In the genomic region with DNA sequence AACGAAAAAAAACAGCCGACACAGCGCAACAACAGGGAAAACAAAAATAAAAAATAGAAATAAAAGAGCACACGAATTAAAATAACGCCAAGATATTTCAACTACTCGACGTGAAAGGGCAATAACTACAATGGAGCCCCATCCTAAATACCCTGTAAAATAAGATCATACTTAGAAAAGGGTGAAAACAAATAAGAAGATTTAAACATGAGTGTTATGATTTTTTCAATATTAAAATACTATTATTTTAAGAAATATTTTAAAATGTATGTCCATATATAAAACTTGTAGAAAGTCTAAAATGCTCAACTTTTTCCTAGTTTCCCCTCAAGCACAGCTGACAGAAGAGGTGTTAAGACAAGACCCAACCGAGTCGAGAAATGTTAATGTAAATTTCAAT, we compare ENCODE assay signal across 1 fruit fly cellular context.
TF ChIP-seq lines count a peak whose summit lies in the region.

No protein-coding gene starts in this region.

TF ChIP-seq in whole organism, embryonic, 481 proteins besides CTCF, POLR2A, EP300 and RAD21 (continued from another document):
- TF ChIP-seq maf-S (GFP tag; optimal IDR thresholded peaks at IDR 0.05; lab: Kevin White, UChicago) (no peak), dmrt99B (tag; optimal IDR thresholded peaks at IDR 0.05; lab: Kevin White, UChicago) (peak; percentile 36), CG18262 (tag; optimal IDR thresholded peaks at IDR 0.05; lab: Kevin White, UChicago) (peak; percentile 65), row (GFP tag; IDR thresholded peaks at IDR 0.05; lab: Robert Waterston, UW) (peak; percentile 49; the same call in 2 of the 3 replicates), phol (tag; optimal IDR thresholded peaks at IDR 0.05; lab: Kevin White, UChicago) (peak; percentile 58), Ada2b (GFP tag; IDR thresholded peaks at IDR 0.05; lab: Robert Waterston, UW) (0 out of 2 replicates have a peak, but pooled peaks have one; percentile 29), ATbp (GFP tag; optimal IDR thresholded peaks at IDR 0.05; lab: Kevin White, UChicago) (peak; percentile 2), az2 (GFP tag; optimal IDR thresholded peaks at IDR 0.05; lab: Kevin White, UChicago) (peak; percentile 8), CG17361 (GFP tag; IDR thresholded peaks at IDR 0.05; lab: Robert Waterston, UW) (0 out of 3 replicates have a peak, but pooled peaks have one; percentile 39), Xrp1 (GFP tag; IDR thresholded peaks at IDR 0.05; lab: Robert Waterston, UW) (peak; percentile 56; the same call in 1 of the 2 replicates), eyg (GFP tag; optimal IDR thresholded peaks at IDR 0.05; lab: Kevin White, UChicago) (no peak), Bteb2 (GFP tag; optimal IDR thresholded peaks at IDR 0.05; lab: Kevin White, UChicago) (no peak), Dad (GFP tag; optimal IDR thresholded peaks at IDR 0.05; lab: Kevin White, UChicago) (no peak), btn (GFP tag; optimal IDR thresholded peaks at IDR 0.05; lab: Kevin White, UChicago) (no peak), CG30403 (GFP tag; optimal IDR thresholded peaks at IDR 0.05; lab: Kevin White, UChicago) (peak; percentile 13), CG7556 (GFP tag; optimal IDR thresholded peaks at IDR 0.05; lab: Kevin White, UChicago) (peak; percentile 4), CG1529 (GFP tag; optimal IDR thresholded peaks at IDR 0.05; lab: Kevin White, UChicago) (no peak), stwl (tag; optimal IDR thresholded peaks at IDR 0.05; lab: Kevin White, UChicago) (no peak), CG10462 (GFP tag; optimal IDR thresholded peaks at IDR 0.05; lab: Kevin White, UChicago) (no peak), CG12071 (GFP tag; optimal IDR thresholded peaks at IDR 0.05; lab: Kevin White, UChicago) (no peak), zfh1 (GFP tag; IDR thresholded peaks at IDR 0.05; lab: Robert Waterston, UW) (peak; percentile 62; the same call in 1 of the 3 replicates), ci (GFP tag; IDR thresholded peaks at IDR 0.05; lab: Robert Waterston, UW) (0 out of 3 replicates have a peak, but pooled peaks have one; percentile 31), Xbp1 (GFP tag; optimal IDR thresholded peaks at IDR 0.05; lab: Kevin White, UChicago) (peak; percentile 30), Atf3 (GFP tag; optimal IDR thresholded peaks at IDR 0.05; lab: Kevin White, UChicago) (no peak), CG13775 (GFP tag; optimal IDR thresholded peaks at IDR 0.05; lab: Kevin White, UChicago) (no peak), en (GFP tag; optimal IDR thresholded peaks at IDR 0.05; lab: Kevin White, UChicago) (no peak), CG6813 (GFP tag; optimal IDR thresholded peaks at IDR 0.05; lab: Kevin White, UChicago) (no peak), CG2875 (GFP tag; optimal IDR thresholded peaks at IDR 0.05; lab: Kevin White, UChicago) (peak; percentile 9), grau (tag; optimal IDR thresholded peaks at IDR 0.05; lab: Kevin White, UChicago) (peak; percentile 46), CG17829 (tag; optimal IDR thresholded peaks at IDR 0.05; lab: Kevin White, UChicago) (peak; percentile 36), H2.0 (GFP tag; IDR thresholded peaks at IDR 0.05; lab: Robert Waterston, UW) (0 out of 2 replicates have a peak, but pooled peaks have one; percentile 7), Mes4 (GFP tag; optimal IDR thresholded peaks at IDR 0.05; lab: Kevin White, UChicago) (no peak), schlank (tag; optimal IDR thresholded peaks at IDR 0.05; lab: Kevin White, UChicago) (no peak), CG1602 (GFP tag; optimal IDR thresholded peaks at IDR 0.05; lab: Kevin White, UChicago) (peak; percentile 10), bab2 (GFP tag; optimal IDR thresholded peaks at IDR 0.05; lab: Kevin White, UChicago) (no peak), prd (optimal IDR thresholded peaks at IDR 0.05; lab: Kevin White, UChicago) (no peak), prd (GFP tag; IDR thresholded peaks at IDR 0.05; lab: Robert Waterston, UW) (peak; percentile 41; the same call in 2 of the 3 replicates), ab (GFP tag; optimal IDR thresholded peaks at IDR 0.05; lab: Kevin White, UChicago) (no peak), CoRest (tag; optimal IDR thresholded peaks at IDR 0.05; lab: Kevin White, UChicago) (peak; percentile 34), dysf (GFP tag; IDR thresholded peaks at IDR 0.05; lab: Robert Waterston, UW) (peak; percentile 32; the same call in 1 of the 3 replicates), amos (GFP tag; IDR thresholded peaks at IDR 0.05; lab: Robert Waterston, UW; ENCODE audit: partially characterized antibody) (no peak), bsh (GFP tag; optimal IDR thresholded peaks at IDR 0.05; lab: Kevin White, UChicago) (peak in 1 of 2 experiments; percentile 77), CG1603 (tag; optimal IDR thresholded peaks at IDR 0.05; lab: Kevin White, UChicago) (no peak), zfh2 (GFP tag; optimal IDR thresholded peaks at IDR 0.05; lab: Kevin White, UChicago) (no peak), CG10209 (GFP tag; optimal IDR thresholded peaks at IDR 0.05; lab: Kevin White, UChicago) (no peak), CG7357 (GFP tag; IDR thresholded peaks at IDR 0.05; lab: Robert Waterston, UW) (no peak), inv (GFP tag; IDR thresholded peaks at IDR 0.05; lab: Robert Waterston, UW; ENCODE audit: partially characterized antibody) (no peak), Fer1 (GFP tag; optimal IDR thresholded peaks at IDR 0.05; lab: Kevin White, UChicago) (no peak), Fer2 (tag; optimal IDR thresholded peaks at IDR 0.05; lab: Kevin White, UChicago) (no peak), CG12942 (GFP tag; optimal IDR thresholded peaks at IDR 0.05; lab: Kevin White, UChicago) (no peak), CG16779 (GFP tag; IDR thresholded peaks at IDR 0.05; lab: Robert Waterston, UW) (no peak), CG16863 (GFP tag; optimal IDR thresholded peaks at IDR 0.05; lab: Kevin White, UChicago) (no peak), CG15601 (tag; optimal IDR thresholded peaks at IDR 0.05; lab: Kevin White, UChicago) (peak; percentile 23), CG30431 (GFP tag; optimal IDR thresholded peaks at IDR 0.05; lab: Kevin White, UChicago) (no peak), gsb-n (tag; optimal IDR thresholded peaks at IDR 0.05; lab: Kevin White, UChicago) (peak; percentile 68), D19A (tag; optimal IDR thresholded peaks at IDR 0.05; lab: Kevin White, UChicago) (peak; percentile 61), ind (GFP tag; optimal IDR thresholded peaks at IDR 0.05; lab: Kevin White, UChicago) (no peak), NC2α (GFP tag; optimal IDR thresholded peaks at IDR 0.05; lab: Kevin White, UChicago) (no peak), fd96Cb (tag; optimal IDR thresholded peaks at IDR 0.05; lab: Kevin White, UChicago) (peak; percentile 34), CG2678 (tag; optimal IDR thresholded peaks at IDR 0.05; lab: Kevin White, UChicago) (peak; percentile 51), CG31224 (GFP tag; IDR thresholded peaks at IDR 0.05; lab: Robert Waterston, UW) (no peak), CG4424 (GFP tag; optimal IDR thresholded peaks at IDR 0.05; lab: Kevin White, UChicago) (peak; percentile 40), CG12391 (tag; optimal IDR thresholded peaks at IDR 0.05; lab: Kevin White, UChicago) (peak; percentile 62), dmrt11E (tag; optimal IDR thresholded peaks at IDR 0.05; lab: Kevin White, UChicago) (peak; percentile 73), CHES-1-like (GFP tag; optimal IDR thresholded peaks at IDR 0.05; lab: Kevin White, UChicago) (no peak), CG34422 (GFP tag; IDR thresholded peaks at IDR 0.05; lab: Robert Waterston, UW) (no peak), her (GFP tag; optimal IDR thresholded peaks at IDR 0.05; lab: Kevin White, UChicago) (no peak), CG2199 (GFP tag; IDR thresholded peaks at IDR 0.05; lab: Robert Waterston, UW) (no peak), gem (tag; optimal IDR thresholded peaks at IDR 0.05; lab: Kevin White, UChicago) (peak; percentile 73), Nf-YB (GFP tag; optimal IDR thresholded peaks at IDR 0.05; lab: Kevin White, UChicago) (no peak), CG11093 (GFP tag; IDR thresholded peaks at IDR 0.05; lab: Robert Waterston, UW) (no peak), CG8924 (tag; optimal IDR thresholded peaks at IDR 0.05; lab: Kevin White, UChicago) (peak; percentile 37), Gug (GFP tag; IDR thresholded peaks at IDR 0.05; lab: Robert Waterston, UW) (no peak), nmo (GFP tag; optimal IDR thresholded peaks at IDR 0.05; lab: Kevin White, UChicago) (peak; percentile 58), CG12769 (tag; optimal IDR thresholded peaks at IDR 0.05; lab: Kevin White, UChicago) (no peak), Poxn (GFP tag; IDR thresholded peaks at IDR 0.05; lab: Robert Waterston, UW) (no peak), CG6254 (GFP tag; optimal IDR thresholded peaks at IDR 0.05; lab: Kevin White, UChicago) (peak; percentile 10), CG32772 (GFP tag; IDR thresholded peaks at IDR 0.05; lab: Robert Waterston, UW) (peak; percentile 18; the same call in 1 of the 2 replicates), CG10267 (tag; optimal IDR thresholded peaks at IDR 0.05; lab: Kevin White, UChicago) (peak; percentile 33), ara (GFP tag; IDR thresholded peaks at IDR 0.05; lab: Robert Waterston, UW) (no peak), CG2712 (tag; optimal IDR thresholded peaks at IDR 0.05; lab: Kevin White, UChicago) (peak; percentile 65), CG8290 (GFP tag; optimal IDR thresholded peaks at IDR 0.05; lab: Kevin White, UChicago) (no peak), CG8290 (tag; optimal IDR thresholded peaks at IDR 0.05; lab: Kevin White, UChicago) (no peak), YL-1 (GFP tag; optimal IDR thresholded peaks at IDR 0.05; lab: Kevin White, UChicago) (no peak), CG12299 (tag; optimal IDR thresholded peaks at IDR 0.05; lab: Kevin White, UChicago) (no peak), CG7839 (tag; optimal IDR thresholded peaks at IDR 0.05; lab: Kevin White, UChicago) (peak; percentile 45), Trl (optimal IDR thresholded peaks at IDR 0.05; lab: Kevin White, UChicago) (no peak), Trl (GFP tag; optimal IDR thresholded peaks at IDR 0.05; lab: Kevin White, UChicago) (no peak), tgo (GFP tag; IDR thresholded peaks at IDR 0.05; lab: Robert Waterston, UW) (peak; percentile 16; the same call in 1 of the 3 replicates), dati (GFP tag; IDR thresholded peaks at IDR 0.05; lab: Robert Waterston, UW) (no peak), so (GFP tag; IDR thresholded peaks at IDR 0.05; lab: Robert Waterston, UW) (no peak), ken (GFP tag; IDR thresholded peaks at IDR 0.05; lab: Robert Waterston, UW) (no peak), Blimp-1 (GFP tag; optimal IDR thresholded peaks at IDR 0.05; lab: Kevin White, UChicago) (peak; percentile 57), CG17359 (tag; optimal IDR thresholded peaks at IDR 0.05; lab: Kevin White, UChicago) (peak; percentile 43), Hmr (GFP tag; optimal IDR thresholded peaks at IDR 0.05; lab: Kevin White, UChicago) (no peak), seq (GFP tag; IDR thresholded peaks at IDR 0.05; lab: Robert Waterston, UW) (no peak), CG10979 (tag; optimal IDR thresholded peaks at IDR 0.05; lab: Kevin White, UChicago) (peak; percentile 65), dimm (GFP tag; IDR thresholded peaks at IDR 0.05; lab: Robert Waterston, UW) (no peak), CG13424 (tag; optimal IDR thresholded peaks at IDR 0.05; lab: Kevin White, UChicago) (peak; percentile 12), CG11456 (GFP tag; IDR thresholded peaks at IDR 0.05; lab: Robert Waterston, UW) (no peak), slou (GFP tag; optimal IDR thresholded peaks at IDR 0.05; lab: Kevin White, UChicago) (no peak), vvl (GFP tag; IDR thresholded peaks at IDR 0.05; lab: Robert Waterston, UW) (peak; percentile 48; the same call in 1 of the 2 replicates), CG3407 (GFP tag; optimal IDR thresholded peaks at IDR 0.05; lab: Kevin White, UChicago) (peak; percentile 27), gcm (GFP tag; optimal IDR thresholded peaks at IDR 0.05; lab: Kevin White, UChicago) (no peak), CG2202 (tag; optimal IDR thresholded peaks at IDR 0.05; lab: Kevin White, UChicago) (peak; percentile 31), Hr78 (GFP tag; optimal IDR thresholded peaks at IDR 0.05; lab: Kevin White, UChicago) (no peak), tio (GFP tag; optimal IDR thresholded peaks at IDR 0.05; lab: Kevin White, UChicago) (no peak), trem (tag; optimal IDR thresholded peaks at IDR 0.05; lab: Kevin White, UChicago) (peak; percentile 12), aop (GFP tag; IDR thresholded peaks at IDR 0.05; lab: Robert Waterston, UW) (no peak), CG14667 (GFP tag; IDR thresholded peaks at IDR 0.05; lab: Robert Waterston, UW) (no peak), bcd (GFP tag; optimal IDR thresholded peaks at IDR 0.05; lab: Kevin White, UChicago) (no peak), unpg (GFP tag; optimal IDR thresholded peaks at IDR 0.05; lab: Kevin White, UChicago) (peak; percentile 48), ems (GFP tag; optimal IDR thresholded peaks at IDR 0.05; lab: Kevin White, UChicago) (no peak), Asciz (GFP tag; optimal IDR thresholded peaks at IDR 0.05; lab: Kevin White, UChicago) (peak; percentile 27), PHDP (tag; optimal IDR thresholded peaks at IDR 0.05; lab: Kevin White, UChicago) (peak; percentile 17), Ptx1 (GFP tag; IDR thresholded peaks at IDR 0.05; lab: Robert Waterston, UW) (peak; percentile 34; the same call in 1 of the 2 replicates), Ssrp (tag; optimal IDR thresholded peaks at IDR 0.05; lab: Kevin White, UChicago) (peak; percentile 29), peb (GFP tag; IDR thresholded peaks at IDR 0.05; lab: Robert Waterston, UW) (no peak), Spps (tag; optimal IDR thresholded peaks at IDR 0.05; lab: Kevin White, UChicago) (peak; percentile 7), CG8388 (GFP tag; optimal IDR thresholded peaks at IDR 0.05; lab: Kevin White, UChicago) (peak; percentile 51), CG11695 (GFP tag; IDR thresholded peaks at IDR 0.05; lab: Robert Waterston, UW) (0 out of 3 replicates have a peak, but pooled peaks have one; percentile 17), CG9727 (GFP tag; optimal IDR thresholded peaks at IDR 0.05; lab: Kevin White, UChicago) (peak; percentile 17)
